Fruit fly (Drosophila melanogaster) whole organism, embryonic: ENCODE results near the gene Vm26Aa.

Experiments
- Atf6 ChIP-seq: fragments of 200-800 bp; sonication (Bioruptor generic); IDR thresholded peaks from 2 replicates; pipeline ENCODE4 v1.3.6; 2022; ENCODE audit warnings: missing biosample characterization, missing genetic modification characterization
- C15 ChIP-seq: fragments of 200-800 bp; sonication (Bioruptor generic); IDR thresholded peaks from 3 replicates; pipeline ENCODE4 v1.3.6; 2022; ENCODE audit warnings: missing biosample characterization, missing genetic modification characterization
- CG1024 ChIP-seq: fragments of 200-800 bp; sonication (Bioruptor generic); IDR thresholded peaks from 2 replicates; pipeline ENCODE4 v1.3.6; 2022; ENCODE audit warnings: missing biosample characterization, missing genetic modification characterization
- CG10979 ChIP-seq: fragments of 200-800 bp; sonication (Bioruptor generic); optimal IDR thresholded peaks from 2 replicates; lab custom pipeline; 2018; ENCODE audit warnings: missing biosample characterization, mild to moderate bottlenecking, missing genetic modification characterization, moderate library complexity
- CG11247 ChIP-seq: fragments of 200-800 bp; sonication (Bioruptor generic); IDR thresholded peaks from 2 replicates; pipeline ENCODE4 v1.3.6; 2022; ENCODE audit warnings: missing biosample characterization, missing genetic modification characterization
- CG11456 ChIP-seq: fragments of 200-800 bp; sonication (Bioruptor generic); IDR thresholded peaks from 3 replicates; pipeline ENCODE4 v1.3.6; 2022; ENCODE audit warnings: missing biosample characterization, missing genetic modification characterization
- CG11696 ChIP-seq: fragments of 200-800 bp; sonication (Bioruptor generic); IDR thresholded peaks from 2 replicates; pipeline ENCODE4 v1.3.6; 2022; ENCODE audit warnings: missing biosample characterization, missing genetic modification characterization
- CG12219 ChIP-seq: fragments of 200-800 bp; sonication (Bioruptor generic); optimal IDR thresholded peaks from 3 replicates; lab custom pipeline; 2018; ENCODE audit warnings: missing biosample characterization, mild to moderate bottlenecking, missing genetic modification characterization
- CG13894 ChIP-seq: fragments of 200-800 bp; sonication (Bioruptor generic); optimal IDR thresholded peaks from 3 replicates; lab custom pipeline; 2018; ENCODE audit warnings: missing biosample characterization, mild to moderate bottlenecking, missing genetic modification characterization, moderate library complexity
- CG16815 ChIP-seq: fragments of 200-800 bp; sonication (Bioruptor generic); optimal IDR thresholded peaks from 3 replicates; lab custom pipeline; 2017; ENCODE audit warnings: missing biosample characterization, mild to moderate bottlenecking, missing genetic modification characterization
- CG18476 ChIP-seq: fragments of 200-800 bp; sonication (Bioruptor generic); optimal IDR thresholded peaks from 2 replicates; lab custom pipeline; 2016; ENCODE audit warnings: missing biosample characterization, mild to moderate bottlenecking, missing genetic modification characterization
- CG18619 ChIP-seq: fragments of 200-800 bp; sonication (Bioruptor generic); optimal IDR thresholded peaks from 3 replicates; lab custom pipeline; 2017; ENCODE audit warnings: missing biosample characterization, mild to moderate bottlenecking, missing genetic modification characterization
- CG2120 ChIP-seq: fragments of 200-800 bp; sonication (Bioruptor generic); optimal IDR thresholded peaks from 3 replicates; lab custom pipeline; 2016; ENCODE audit warnings: missing biosample characterization, missing genetic modification characterization
- CG30403 ChIP-seq: fragments of 200-800 bp; sonication (Bioruptor generic); optimal IDR thresholded peaks from 3 replicates; lab custom pipeline; 2016; ENCODE audit warnings: missing biosample characterization, missing genetic modification characterization
- CG4820 ChIP-seq: fragments of 200-800 bp; sonication (Bioruptor generic); optimal IDR thresholded peaks from 3 replicates; lab custom pipeline; 2016; ENCODE audit warnings: missing biosample characterization, missing genetic modification characterization
- CG7556 ChIP-seq: fragments of 200-800 bp; sonication (Bioruptor generic); optimal IDR thresholded peaks from 2 replicates; lab custom pipeline; 2017; ENCODE audit warnings: missing biosample characterization, mild to moderate bottlenecking, missing genetic modification characterization
- CG7745 ChIP-seq: fragments of 200-800 bp; sonication (Bioruptor generic); optimal IDR thresholded peaks from 2 replicates; lab custom pipeline; 2018; ENCODE audit warnings: missing biosample characterization, mild to moderate bottlenecking, missing genetic modification characterization, moderate library complexity
- CG8089 ChIP-seq: fragments of 200-800 bp; sonication (Bioruptor generic); optimal IDR thresholded peaks from 3 replicates; lab custom pipeline; 2016; ENCODE audit warnings: missing biosample characterization, missing genetic modification characterization
- CG8388 ChIP-seq: fragments of 200-800 bp; sonication (Bioruptor generic); optimal IDR thresholded peaks from 2 replicates; lab custom pipeline; 2019; ENCODE audit warnings: missing biosample characterization, mild to moderate bottlenecking, missing genetic modification characterization, moderate library complexity
- Chrac-16 ChIP-seq: fragments of 200-800 bp; sonication (Bioruptor generic); optimal IDR thresholded peaks from 3 replicates; lab custom pipeline; 2016; ENCODE audit warnings: missing biosample characterization, missing genetic modification characterization
- Doc3 ChIP-seq: fragments of 200-800 bp; sonication (Bioruptor generic); IDR thresholded peaks from 3 replicates; pipeline ENCODE4 v1.3.6; 2022; ENCODE audit warnings: missing biosample characterization, missing genetic modification characterization; ENCODE audit not compliant: partially characterized antibody
- Dp ChIP-seq: fragments of 200-800 bp; sonication (Bioruptor generic); optimal IDR thresholded peaks from 2 replicates; lab custom pipeline; 2018; ENCODE audit warnings: missing biosample characterization, mild to moderate bottlenecking, missing genetic modification characterization, moderate library complexity
- Drgx ChIP-seq: fragments of 200-800 bp; sonication (Bioruptor generic); IDR thresholded peaks from 2 replicates; pipeline ENCODE4 v1.3.6; 2022; ENCODE audit warnings: missing biosample characterization, missing genetic modification characterization
- ERR ChIP-seq: fragments of 200-800 bp; sonication (Bioruptor generic); optimal IDR thresholded peaks from 2 replicates; lab custom pipeline; 2016; ENCODE audit warnings: missing biosample characterization, missing genetic modification characterization
- GATAe ChIP-seq: fragments of 200-800 bp; sonication (Bioruptor generic); conservative IDR thresholded peaks from 2 replicates; pipeline ENCODE4 v1.3.6; 2022; ENCODE audit warnings: missing biosample characterization, missing genetic modification characterization
- Gug ChIP-seq: fragments of 200-800 bp; sonication (Bioruptor generic); IDR thresholded peaks from 4 replicates; pipeline ENCODE4 v1.3.6; 2022; ENCODE audit warnings: missing biosample characterization, missing genetic modification characterization
- H2.0 ChIP-seq: fragments of 200-800 bp; sonication (Bioruptor generic); IDR thresholded peaks from 2 replicates; pipeline ENCODE4 v1.3.6; 2022; ENCODE audit warnings: missing biosample characterization, missing genetic modification characterization
- Hmr ChIP-seq: fragments of 200-800 bp; sonication (Bioruptor generic); optimal IDR thresholded peaks from 3 replicates; lab custom pipeline; 2017; ENCODE audit warnings: mild to moderate bottlenecking, missing biosample characterization, missing genetic modification reagents, missing genetic modification characterization
- Hr51 ChIP-seq, 2 experiments: fragments of 200-800 bp; sonication (Bioruptor generic); optimal IDR thresholded peaks; 2 replicates in 1 of 2; 3 replicates in 1 of 2; lab custom pipeline; 2016 to 2018; ENCODE audit warnings: missing biosample characterization in 2 of 2, missing genetic modification characterization in 2 of 2, mild to moderate bottlenecking in 1 of 2, moderate library complexity in 1 of 2
- MTF-1 ChIP-seq: fragments of 200-800 bp; sonication (Bioruptor generic); optimal IDR thresholded peaks from 2 replicates; lab custom pipeline; 2018; ENCODE audit warnings: missing biosample characterization, mild to moderate bottlenecking, missing genetic modification characterization, borderline replicate concordance
- Optix ChIP-seq: fragments of 200-800 bp; sonication (Bioruptor generic); IDR thresholded peaks from 3 replicates; pipeline ENCODE4 v1.3.6; 2022; ENCODE audit warnings: missing biosample characterization, missing genetic modification characterization
- PHDP ChIP-seq: fragments of 200-800 bp; sonication (Bioruptor generic); optimal IDR thresholded peaks from 3 replicates; lab custom pipeline; 2018; ENCODE audit warnings: missing biosample characterization, mild to moderate bottlenecking, missing genetic modification characterization, moderate library complexity
- Sry-β ChIP-seq: fragments of 200-800 bp; sonication (Bioruptor generic); optimal IDR thresholded peaks from 2 replicates; lab custom pipeline; 2018; ENCODE audit warnings: missing biosample characterization, mild to moderate bottlenecking, missing genetic modification characterization, moderate library complexity
- Xbp1 ChIP-seq: fragments of 200-800 bp; sonication (Bioruptor generic); optimal IDR thresholded peaks from 3 replicates; lab custom pipeline; 2016; ENCODE audit warnings: missing biosample characterization, mild to moderate bottlenecking, missing genetic modification characterization
- al ChIP-seq: fragments of 200-800 bp; sonication (Bioruptor generic); IDR thresholded peaks from 2 replicates; pipeline ENCODE4 v1.3.6; 2022; ENCODE audit warnings: missing biosample characterization, missing genetic modification characterization
- ara ChIP-seq: fragments of 200-800 bp; sonication (Bioruptor generic); IDR thresholded peaks from 2 replicates; pipeline ENCODE4 v1.3.6; 2022; ENCODE audit warnings: missing biosample characterization, missing genetic modification characterization
- ase ChIP-seq: fragments of 200-800 bp; sonication (Bioruptor generic); IDR thresholded peaks from 3 replicates; pipeline ENCODE4 v1.3.6; 2022; ENCODE audit warnings: missing biosample characterization, missing genetic modification characterization
- cato ChIP-seq: fragments of 200-800 bp; sonication (Bioruptor generic); optimal IDR thresholded peaks from 2 replicates; lab custom pipeline; 2016; ENCODE audit warnings: missing biosample characterization, missing genetic modification characterization, borderline replicate concordance
- ems ChIP-seq: fragments of 200-800 bp; sonication (Bioruptor generic); optimal IDR thresholded peaks from 3 replicates; lab custom pipeline; 2016; ENCODE audit warnings: missing biosample characterization, missing genetic modification characterization
- exex ChIP-seq: fragments of 200-800 bp; sonication (Bioruptor generic); optimal IDR thresholded peaks from 4 replicates; lab custom pipeline; 2018; ENCODE audit warnings: missing biosample characterization, mild to moderate bottlenecking, missing genetic modification characterization, moderate library complexity
- fd3F ChIP-seq: fragments of 200-800 bp; sonication (Bioruptor generic); optimal IDR thresholded peaks from 2 replicates; lab custom pipeline; 2018; ENCODE audit warnings: missing biosample characterization, mild to moderate bottlenecking, missing genetic modification characterization, moderate library complexity
- ind ChIP-seq: fragments of 200-800 bp; sonication (Bioruptor generic); optimal IDR thresholded peaks from 3 replicates; lab custom pipeline; 2016; ENCODE audit warnings: missing biosample characterization, missing genetic modification characterization
- pb ChIP-seq: fragments of 200-800 bp; sonication (Bioruptor generic); optimal IDR thresholded peaks from 3 replicates; lab custom pipeline; 2016; ENCODE audit warnings: missing biosample characterization, missing genetic modification characterization
- phol ChIP-seq: fragments of 200-800 bp; sonication (Bioruptor generic); optimal IDR thresholded peaks from 3 replicates; lab custom pipeline; 2018; ENCODE audit warnings: missing biosample characterization, mild to moderate bottlenecking, missing genetic modification characterization, moderate library complexity
- row ChIP-seq: fragments of 200-800 bp; sonication (Bioruptor generic); IDR thresholded peaks from 3 replicates; pipeline ENCODE4 v1.3.6; 2022; ENCODE audit warnings: missing biosample characterization, missing genetic modification characterization
- sisA ChIP-seq: fragments of 200-800 bp; sonication (Bioruptor generic); IDR thresholded peaks from 2 replicates; pipeline ENCODE4 v1.3.6; 2022; ENCODE audit warnings: missing biosample characterization, missing genetic modification characterization
- slbo ChIP-seq: fragments of 200-800 bp; sonication (Bioruptor generic); IDR thresholded peaks from 2 replicates; pipeline ENCODE4 v1.3.6; 2022; ENCODE audit warnings: missing biosample characterization, missing genetic modification characterization
- so ChIP-seq: fragments of 200-800 bp; sonication (Bioruptor generic); IDR thresholded peaks from 3 replicates; pipeline ENCODE4 v1.3.6; 2022; ENCODE audit warnings: missing biosample characterization, missing genetic modification characterization
- tin ChIP-seq: fragments of 200-800 bp; sonication (Bioruptor generic); optimal IDR thresholded peaks from 3 replicates; lab custom pipeline; 2016; ENCODE audit warnings: missing biosample characterization, missing genetic modification characterization
- tio ChIP-seq: fragments of 200-800 bp; sonication (Bioruptor generic); optimal IDR thresholded peaks from 2 replicates; lab custom pipeline; 2017; ENCODE audit warnings: missing biosample characterization, missing genetic modification characterization, inconsistent platforms
- zfh1 ChIP-seq: fragments of 200-800 bp; sonication (Bioruptor generic); IDR thresholded peaks from 3 replicates; pipeline ENCODE4 v1.3.6; 2022; ENCODE audit warnings: missing biosample characterization, missing genetic modification characterization

Vm26Aa gene

dm6 chr2L:5972005-5972404, 11.9 kb upstream of the Vm26Aa start (continued):
- TF ChIP-seq CG1024 (GFP tag; lab: Robert Waterston, UW) (0 out of 2 replicates have a peak, but pooled peaks have one; percentile 36), Dp (no peak), CG11247 (GFP tag; lab: Robert Waterston, UW) (peak; percentile 41; the same call in 1 of the 2 replicates), ara (GFP tag; lab: Robert Waterston, UW) (no peak; the same call in 1 of the 2 replicates), ase (no peak), tin (GFP tag; lab: Kevin White, UChicago) (no peak), Xbp1 (GFP tag; lab: Kevin White, UChicago) (peak; percentile 53), cato (GFP tag; lab: Kevin White, UChicago) (no peak), fd3F (peak; percentile 42), CG2120 (peak; percentile 57), CG18476 (GFP tag; lab: Kevin White, UChicago) (peak; percentile 12), ems (GFP tag; lab: Kevin White, UChicago) (peak; percentile 50), phol (peak; percentile 16), slbo (GFP tag; lab: Robert Waterston, UW) (peak; percentile 72), pb (GFP tag; lab: Kevin White, UChicago) (no peak), CG8089 (no peak), Drgx (GFP tag; lab: Robert Waterston, UW) (no peak), CG8388 (GFP tag; lab: Kevin White, UChicago) (peak; percentile 15), CG10979 (peak; percentile 16), PHDP (tag; lab: Kevin White, UChicago) (peak; percentile 23), ERR (GFP tag; lab: Kevin White, UChicago) (no peak), Optix (GFP tag; lab: Robert Waterston, UW) (no peak), CG4820 (GFP tag; lab: Kevin White, UChicago) (peak; percentile 2), so (GFP tag; lab: Robert Waterston, UW) (peak; percentile 73; the same call in 2 of the 3 replicates), CG11456 (GFP tag; lab: Robert Waterston, UW) (peak; percentile 66; the same call in 2 of the 3 replicates), MTF-1 (GFP tag; lab: Kevin White, UChicago) (no peak), Sry-β (GFP tag; lab: Kevin White, UChicago) (no peak), CG13894 (tag; lab: Kevin White, UChicago) (no peak), CG11696 (GFP tag; lab: Robert Waterston, UW) (peak; percentile 53; the same call in 1 of the 2 replicates), zfh1 (peak; percentile 70), row (GFP tag; lab: Robert Waterston, UW) (peak; percentile 84), Chrac-16 (GFP tag; lab: Kevin White, UChicago) (peak; percentile 4), CG18619 (GFP tag; lab: Kevin White, UChicago) (peak; percentile 19), CG7556 (GFP tag; lab: Kevin White, UChicago) (peak; percentile 21), Gug (GFP tag; lab: Robert Waterston, UW) (peak; percentile 34; the same call in 1 of the 4 replicates), CG7745 (tag; lab: Kevin White, UChicago) (no peak), exex (no peak), CG12219 (GFP tag; lab: Kevin White, UChicago) (no peak), C15 (no peak), GATAe (GFP tag; lab: Robert Waterston, UW) (no peak; the same call in 1 of the 2 replicates), Hr51 (GFP tag; optimal IDR thresholded peaks at IDR 0.05; lab: Kevin White, UChicago) (peak; percentile 7 to 54), Atf6 (GFP tag; lab: Robert Waterston, UW) (peak; percentile 65), ind (GFP tag; lab: Kevin White, UChicago) (no peak), Doc3 (GFP tag; lab: Robert Waterston, UW) (no peak), H2.0 (GFP tag; lab: Robert Waterston, UW) (peak; percentile 12; the same call in 1 of the 2 replicates), sisA (GFP tag; lab: Robert Waterston, UW) (peak; percentile 52; the same call in 1 of the 2 replicates), CG16815 (GFP tag; lab: Kevin White, UChicago) (peak; percentile 9), CG30403 (peak; percentile 56), tio (GFP tag; lab: Kevin White, UChicago) (no peak), Hmr (GFP tag; lab: Kevin White, UChicago) (no peak), al (GFP tag; lab: Robert Waterston, UW) (peak; percentile 56; the same call in 1 of the 2 replicates)
